Worm (Caenorhabditis elegans) whole organism, L1 larva: ENCODE data around the gene C35A11.2.

Experiments used
- C16A3.4 ChIP-seq: fragments of 150-350 bp; optimal IDR thresholded peaks from 2 replicates; lab custom pipeline; 2014; ENCODE audit warnings: missing biosample characterization, missing genetic modification characterization
- C34B4.2 ChIP-seq: sonication (generic microtip); optimal IDR thresholded peaks from 2 replicates; lab custom pipeline; 2017; ENCODE audit warnings: mild to moderate bottlenecking, missing genetic modification characterization, missing compliant biosample characterization
- F16B12.6 ChIP-seq: fragments of 150-350 bp; optimal IDR thresholded peaks from 2 replicates; lab custom pipeline; 2014; ENCODE audit warnings: missing biosample characterization, missing genetic modification characterization
- Y116A8C.19 ChIP-seq: sonication (generic microtip); optimal IDR thresholded peaks from 2 replicates; lab custom pipeline; 2016; ENCODE audit warnings: missing compliant biosample characterization, missing genetic modification characterization, borderline replicate concordance
- ama-1 ChIP-seq: fragments of 150-350 bp; optimal IDR thresholded peaks from 2 replicates; lab custom pipeline; 2014
- blmp-1 ChIP-seq: fragments of 150-350 bp; optimal IDR thresholded peaks from 2 replicates; lab custom pipeline; 2014; ENCODE audit warnings: missing biosample characterization, missing genetic modification characterization
- ceh-8 ChIP-seq: fragments of 200-800 bp; sonication (Bioruptor generic); optimal IDR thresholded peaks from 2 replicates; lab custom pipeline; 2018; ENCODE audit warnings: mild to moderate bottlenecking, missing genetic modification characterization, moderate library complexity, missing compliant biosample characterization
- ceh-82 ChIP-seq, 3 experiments: fragments of 150-350 bp in 1 of 3; sonication (generic microtip) in 2 of 3; optimal IDR thresholded peaks; 2 replicates each; lab custom pipeline; 2014 to 2017; ENCODE audit warnings: missing biosample characterization in 3 of 3, missing genetic modification characterization in 3 of 3
- ceh-88 ChIP-seq: fragments of 200-800 bp; sonication (Bioruptor generic); IDR thresholded peaks from 2 replicates; pipeline ENCODE4 v1.3.6; 2022; ENCODE audit warnings: missing genetic modification characterization, missing compliant biosample characterization
- ceh-90 ChIP-seq: sonication (generic microtip); optimal IDR thresholded peaks from 2 replicates; lab custom pipeline; 2016; ENCODE audit warnings: missing genetic modification characterization, missing compliant biosample characterization
- dpl-1 ChIP-seq, 3 experiments: fragments of 150-350 bp in 2 of 3; sonication (generic microtip) in 1 of 3; optimal IDR thresholded peaks; 2 replicates each; lab custom pipeline; 2014 to 2017; ENCODE audit warnings: missing biosample characterization in 3 of 3, missing genetic modification characterization in 3 of 3, missing genetic modification reagents in 3 of 3
- dsc-1 ChIP-seq: sonication (generic microtip); optimal IDR thresholded peaks from 2 replicates; lab custom pipeline; 2016; ENCODE audit warnings: mild to moderate bottlenecking, missing genetic modification characterization, missing compliant biosample characterization
- efl-1 ChIP-seq, 4 experiments: fragments of 150-350 bp; optimal IDR thresholded peaks in 3 of 4; peaks in 1 of 4; 1 replicate in 1 of 4; 2 replicates in 3 of 4; lab custom pipeline; 2014; ENCODE audit warnings: missing biosample characterization in 2 of 4, missing genetic modification characterization in 2 of 4, missing genetic modification reagents in 2 of 4
- efl-3 ChIP-seq: fragments of 200-800 bp; sonication (Bioruptor generic); optimal IDR thresholded peaks from 2 replicates; lab custom pipeline; 2018; ENCODE audit warnings: mild to moderate bottlenecking, missing genetic modification characterization, missing compliant biosample characterization
- elt-2 ChIP-seq: sonication (generic microtip); optimal IDR thresholded peaks from 2 replicates; lab custom pipeline; 2016; ENCODE audit warnings: missing genetic modification characterization, mild to moderate bottlenecking, inconsistent platforms, missing compliant biosample characterization, missing genetic modification reagents
- elt-3 ChIP-seq, 6 experiments: fragments of 150-350 bp in 1 of 6; sonication (generic microtip); optimal IDR thresholded peaks; 2 replicates each; lab custom pipeline; 2017 to 2018; ENCODE audit warnings: missing biosample characterization in 6 of 6, missing genetic modification characterization in 6 of 6, inconsistent platforms in 1 of 6
- fkh-8 ChIP-seq: sonication (generic microtip); optimal IDR thresholded peaks from 2 replicates; lab custom pipeline; 2016; ENCODE audit warnings: mild to moderate bottlenecking, missing genetic modification characterization, missing compliant biosample characterization
- fos-1 ChIP-seq: fragments of 150-350 bp; optimal IDR thresholded peaks from 2 replicates; lab custom pipeline; 2014; ENCODE audit warnings: missing biosample characterization, missing genetic modification characterization
- hlh-17 ChIP-seq: fragments of 200-800 bp; sonication (Bioruptor generic); optimal IDR thresholded peaks from 2 replicates; lab custom pipeline; 2018; ENCODE audit warnings: missing genetic modification characterization, mild to moderate bottlenecking, missing compliant biosample characterization, moderate library complexity, borderline replicate concordance
- hpl-2 ChIP-seq: fragments of 150-350 bp; optimal IDR thresholded peaks from 2 replicates; lab custom pipeline; 2014; ENCODE audit warnings: missing biosample characterization, missing genetic modification reagents, missing genetic modification characterization
- irx-1 ChIP-seq: sonication (generic microtip); optimal IDR thresholded peaks from 2 replicates; lab custom pipeline; 2016; ENCODE audit warnings: missing genetic modification characterization, missing compliant biosample characterization
- jun-1 ChIP-seq: fragments of 150-350 bp; optimal IDR thresholded peaks from 2 replicates; lab custom pipeline; 2014; ENCODE audit warnings: missing biosample characterization, missing genetic modification reagents, missing genetic modification characterization
- lin-14 ChIP-seq: fragments of 200-800 bp; sonication (Bioruptor generic); optimal IDR thresholded peaks from 2 replicates; lab custom pipeline; 2018; ENCODE audit warnings: mild to moderate bottlenecking, missing genetic modification characterization, moderate library complexity, missing compliant biosample characterization
- lin-15B ChIP-seq: fragments of 150-350 bp; sonication (generic microtip); optimal IDR thresholded peaks from 3 replicates; lab custom pipeline; 2014; ENCODE audit warnings: missing biosample characterization, missing genetic modification characterization
- lin-35 ChIP-seq, 2 experiments: fragments of 150-350 bp; optimal IDR thresholded peaks; 2 replicates each; lab custom pipeline; 2014; ENCODE audit warnings: missing biosample characterization in 2 of 2, missing genetic modification characterization in 2 of 2, missing genetic modification reagents in 2 of 2
- lin-39 ChIP-seq: fragments of 150-350 bp; optimal IDR thresholded peaks from 2 replicates; lab custom pipeline; 2014; ENCODE audit warnings: missing biosample characterization, missing genetic modification reagents, missing genetic modification characterization
- lsy-2 ChIP-seq, 2 experiments: fragments of 150-350 bp; optimal IDR thresholded peaks; 2 replicates each; lab custom pipeline; 2014; ENCODE audit warnings: missing biosample characterization in 2 of 2, missing genetic modification characterization in 2 of 2
- mef-2 ChIP-seq: fragments of 150-350 bp; optimal IDR thresholded peaks from 2 replicates; lab custom pipeline; 2014; ENCODE audit warnings: missing biosample characterization, missing genetic modification characterization
- mep-1 ChIP-seq: fragments of 150-350 bp; optimal IDR thresholded peaks from 2 replicates; lab custom pipeline; 2014; ENCODE audit warnings: missing biosample characterization, missing genetic modification characterization
- nhr-19 ChIP-seq: fragments of 200-800 bp; sonication (Bioruptor generic); conservative IDR thresholded peaks from 2 replicates; pipeline ENCODE4 v1.3.6; 2022; ENCODE audit warnings: missing genetic modification characterization, missing compliant biosample characterization
- nhr-20 ChIP-seq: sonication (generic microtip); optimal IDR thresholded peaks from 2 replicates; lab custom pipeline; 2016; ENCODE audit warnings: mild to moderate bottlenecking, missing genetic modification characterization, missing compliant biosample characterization
- nhr-47 ChIP-seq: sonication (generic microtip); optimal IDR thresholded peaks from 2 replicates; lab custom pipeline; 2016; ENCODE audit warnings: mild to moderate bottlenecking, missing genetic modification characterization, moderate library complexity, missing compliant biosample characterization
- nhr-71 ChIP-seq: sonication (generic microtip); optimal IDR thresholded peaks from 2 replicates; lab custom pipeline; 2016; ENCODE audit warnings: mild to moderate bottlenecking, missing genetic modification characterization, moderate library complexity, missing compliant biosample characterization
- nhr-76 ChIP-seq: sonication (generic microtip); optimal IDR thresholded peaks from 2 replicates; lab custom pipeline; 2017; ENCODE audit warnings: missing biosample characterization, missing genetic modification characterization
- nhr-77 ChIP-seq: fragments of 150-350 bp; optimal IDR thresholded peaks from 2 replicates; lab custom pipeline; 2014; ENCODE audit warnings: missing biosample characterization, missing genetic modification characterization
- nhr-84 ChIP-seq: sonication (generic microtip); optimal IDR thresholded peaks from 2 replicates; lab custom pipeline; 2017; ENCODE audit warnings: missing biosample characterization, missing genetic modification characterization
- pqm-1 ChIP-seq: sonication (generic microtip); optimal IDR thresholded peaks from 3 replicates; lab custom pipeline; 2017; ENCODE audit warnings: missing biosample characterization, missing genetic modification characterization
- skn-1 ChIP-seq: fragments of 150-350 bp; optimal IDR thresholded peaks from 2 replicates; lab custom pipeline; 2014; ENCODE audit warnings: missing biosample characterization, missing genetic modification characterization
- snu-23 ChIP-seq: sonication (generic microtip); optimal IDR thresholded peaks from 2 replicates; lab custom pipeline; 2016; ENCODE audit warnings: missing genetic modification characterization, missing compliant biosample characterization
- sox-4 ChIP-seq: sonication (generic microtip); optimal IDR thresholded peaks from 2 replicates; lab custom pipeline; 2016; ENCODE audit warnings: missing genetic modification characterization, missing compliant biosample characterization
- sptf-1 ChIP-seq: fragments of 150-350 bp; optimal IDR thresholded peaks from 2 replicates; lab custom pipeline; 2014; ENCODE audit warnings: missing biosample characterization, missing genetic modification characterization
- swsn-7 ChIP-seq: sonication (generic microtip); optimal IDR thresholded peaks from 2 replicates; lab custom pipeline; 2016; ENCODE audit warnings: missing genetic modification characterization, missing compliant biosample characterization
- tlp-1 ChIP-seq: fragments of 150-350 bp; optimal IDR thresholded peaks from 2 replicates; lab custom pipeline; 2014; ENCODE audit warnings: missing biosample characterization, missing genetic modification characterization
- unc-130 ChIP-seq: fragments of 150-350 bp; optimal IDR thresholded peaks from 2 replicates; lab custom pipeline; 2017; ENCODE audit warnings: missing biosample characterization, missing genetic modification characterization, inconsistent platforms
- unc-30 ChIP-seq: sonication (generic microtip); optimal IDR thresholded peaks from 2 replicates; lab custom pipeline; 2017; ENCODE audit warnings: missing biosample characterization, missing genetic modification characterization
- xbp-1 ChIP-seq: sonication (generic microtip); optimal IDR thresholded peaks from 2 replicates; lab custom pipeline; 2016; ENCODE audit warnings: missing genetic modification characterization, missing compliant biosample characterization
- zag-1 ChIP-seq: fragments of 150-350 bp; optimal IDR thresholded peaks from 2 replicates; lab custom pipeline; 2014; ENCODE audit warnings: missing biosample characterization, missing genetic modification characterization
- ztf-11 ChIP-seq, 2 experiments: sonication (generic microtip); optimal IDR thresholded peaks; 2 replicates each; lab custom pipeline; 2016 to 2017; ENCODE audit warnings: missing genetic modification characterization in 2 of 2, missing biosample characterization in 1 of 2, missing compliant biosample characterization in 1 of 2

Gene C35A11.2

DNA sequence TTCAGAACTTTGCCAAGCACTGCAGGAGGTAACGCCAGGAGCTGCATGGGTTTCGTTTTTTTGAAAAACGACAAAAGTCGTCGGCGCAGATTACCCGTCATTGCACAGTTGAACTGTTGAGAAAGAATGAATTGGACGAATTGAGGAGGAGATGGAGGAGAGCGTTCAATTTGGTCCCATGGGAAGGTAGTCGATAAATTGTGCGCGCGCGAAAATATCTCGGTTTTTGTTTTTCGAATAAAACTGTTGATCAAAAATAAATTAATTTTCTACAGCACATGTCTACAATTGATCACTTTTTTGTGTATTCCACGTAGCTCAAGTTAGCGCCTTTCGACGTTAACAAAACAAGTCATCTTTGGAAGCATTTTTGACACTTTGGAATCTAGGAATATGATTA is 33.8 kb downstream of the C35A11.2 start, which contains the start of gene F08F3.6:
Gene F08F3.6, minus strand, starts transcription at position 153 of the 400 bp plus-strand sequence.
- no peak for TF ChIP-seq lin-15B
- TF ChIP-seq dsc-1 (tag; lab: Kevin White, UChicago), result no peak
- TF ChIP-seq ceh-88 (GFP tag; lab: Robert Waterston, UW), result no peak
- no peak for TF ChIP-seq xbp-1
- TF ChIP-seq ceh-82 (tag; optimal IDR thresholded peaks at IDR 0.05; lab: Kevin White, UChicago), result no peak
- no peak for TF ChIP-seq blmp-1 (tag; lab: Kevin White, UChicago)
- TF ChIP-seq sox-4, result no peak

DNA sequence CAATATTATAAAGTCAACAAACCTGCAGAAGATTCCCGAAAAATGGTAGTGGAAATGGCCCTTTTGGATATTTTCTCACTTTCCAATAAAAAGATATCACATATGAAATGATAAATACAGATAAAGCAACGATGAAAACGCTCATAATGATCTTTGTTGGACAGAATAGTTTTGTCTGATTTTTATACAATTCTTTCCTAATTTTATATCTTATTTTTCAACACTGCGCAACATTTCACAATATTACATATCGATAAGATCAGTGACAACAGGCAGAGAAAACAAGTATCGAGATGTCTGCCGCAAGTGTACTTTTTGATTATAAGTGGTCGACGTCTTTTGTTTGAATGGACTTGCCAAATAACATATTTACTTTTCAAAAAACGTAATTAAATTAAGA is 37.0 kb downstream of the C35A11.2 start, which contains the start of gene cyp-14A5:
Gene cyp-14A5, minus strand, starts transcription at position 163 of the 400 bp plus-strand sequence.
- TF ChIP-seq unc-30 (tag; lab: Kevin White, UChicago), result no peak
- no peak for TF ChIP-seq irx-1 (tag; lab: Kevin White, UChicago)
- no peak for TF ChIP-seq sptf-1
- TF ChIP-seq elt-3 (tag; optimal IDR thresholded peaks at IDR 0.05; lab: Kevin White, UChicago), result peak in 2 of 6 experiments; percentile 17 to 34
- TF ChIP-seq blmp-1 (tag; lab: Kevin White, UChicago), result peak; percentile 43
- no peak for TF ChIP-seq nhr-71 (tag; lab: Kevin White, UChicago)
- TF ChIP-seq xbp-1, result no peak
- no peak for TF ChIP-seq ama-1 (lab: Kevin White, UChicago)
- no peak for TF ChIP-seq nhr-77

DNA sequence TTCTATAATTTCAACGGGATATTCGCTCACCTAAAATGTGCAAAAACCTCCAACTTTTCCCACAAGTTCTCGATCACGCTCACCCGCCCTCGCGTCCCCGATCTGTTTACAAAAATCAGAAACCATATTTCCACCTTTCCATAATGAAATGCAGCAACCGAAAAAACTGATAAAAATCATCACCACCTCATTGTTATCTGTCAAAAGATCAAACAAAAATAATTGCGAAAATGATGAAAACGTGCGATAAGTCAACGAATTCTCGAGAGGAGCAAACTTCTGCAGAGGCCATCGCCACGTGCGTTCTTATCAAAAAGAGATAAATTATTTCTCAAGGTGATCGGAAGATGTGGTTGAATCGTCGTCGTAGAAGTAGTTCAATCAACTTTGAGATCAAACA is 38.9 kb downstream of the C35A11.2 start:
- TF ChIP-seq swsn-7 (tag; lab: Kevin White, UChicago) (peak; percentile 4), elt-3 (tag; optimal IDR thresholded peaks at IDR 0.05; lab: Kevin White, UChicago) (peak; percentile 62 to 96 (median 86)), unc-130 (tag; lab: Kevin White, UChicago) (no peak), mef-2 (tag; lab: Kevin White, UChicago) (no peak), skn-1 (tag; lab: Kevin White, UChicago) (no peak), lin-14 (GFP tag; lab: Kevin White, UChicago) (peak; percentile 87), nhr-84 (tag; lab: Kevin White, UChicago) (no peak), ceh-90 (tag; lab: Kevin White, UChicago) (no peak), efl-3 (GFP tag; lab: Kevin White, UChicago) (peak; percentile 93), efl-1 (optimal IDR thresholded peaks at IDR 0.05; lab: Kevin White, UChicago) (peak in 1 of 2 experiments; percentile 5), efl-1 (GFP tag; optimal IDR thresholded peaks at IDR 0.05 in 1 of 2; lab: Kevin White, UChicago) (peak in 1 of 2 experiments; percentile 73), pqm-1 (no peak), nhr-71 (tag; lab: Kevin White, UChicago) (peak; percentile 85), sox-4 (no peak), ztf-11 (tag; optimal IDR thresholded peaks at IDR 0.05; lab: Kevin White, UChicago) (no peak), nhr-19 (GFP tag; lab: Robert Waterston, UW) (peak; percentile 43), C34B4.2 (no peak), lin-15B (no peak), C16A3.4 (peak; percentile 14), jun-1 (tag; lab: Kevin White, UChicago) (no peak), lin-35 (GFP tag; optimal IDR thresholded peaks at IDR 0.05; lab: Kevin White, UChicago) (peak in 1 of 2 experiments; percentile 44), nhr-76 (tag; lab: Kevin White, UChicago) (no peak), elt-2 (peak; percentile 89), ceh-8 (GFP tag; lab: Kevin White, UChicago) (no peak), zag-1 (tag; lab: Kevin White, UChicago) (no peak), lsy-2 (tag; optimal IDR thresholded peaks at IDR 0.05; lab: Kevin White, UChicago) (peak in 1 of 2 experiments; percentile 13), irx-1 (tag; lab: Kevin White, UChicago) (peak; percentile 44), fkh-8 (tag; lab: Kevin White, UChicago) (no peak), Y116A8C.19 (tag; lab: Kevin White, UChicago) (no peak), nhr-20 (tag; lab: Kevin White, UChicago) (peak; percentile 94), fos-1 (tag; lab: Kevin White, UChicago) (no peak), lin-39 (tag; lab: Kevin White, UChicago) (no peak), hpl-2 (GFP tag; lab: Kevin White, UChicago) (no peak), mep-1 (peak; percentile 11), nhr-47 (tag; lab: Kevin White, UChicago) (peak; percentile 54), hlh-17 (GFP tag; lab: Kevin White, UChicago) (no peak), tlp-1 (peak; percentile 24), dsc-1 (tag; lab: Kevin White, UChicago) (no peak), snu-23 (GFP tag; lab: Kevin White, UChicago) (peak; percentile 78), dpl-1 (GFP tag; optimal IDR thresholded peaks at IDR 0.05; lab: Kevin White, UChicago) (peak in 1 of 3 experiments; percentile 15), F16B12.6 (no peak), blmp-1 (tag; lab: Kevin White, UChicago) (peak; percentile 67)
